Fruit fly (Drosophila melanogaster): ENCODE data around the gene CG3407.

CG3407 gene

dm6 chr2L:3827406-3828133, 14.4 kb upstream of the CG3407 start (continued):
- no peak for TF ChIP-seq Dek (tag; optimal IDR thresholded peaks at IDR 0.05)
- no peak for TF ChIP-seq MBD-R2 (GFP tag; IDR thresholded peaks at IDR 0.05)
- peak; percentile 46 for TF ChIP-seq Sox102F (GFP tag; optimal IDR thresholded peaks at IDR 0.05)
- TF ChIP-seq dmrt11E (tag; optimal IDR thresholded peaks at IDR 0.05), result peak; percentile 98
- TF ChIP-seq CG6791 (GFP tag; IDR thresholded peaks at IDR 0.05; ENCODE audit: partially characterized antibody), result no peak
- no peak for TF ChIP-seq oc (tag; optimal IDR thresholded peaks at IDR 0.05)
- no peak for TF ChIP-seq pita (GFP tag; optimal IDR thresholded peaks at IDR 0.05)
- no peak for TF ChIP-seq Dfd (GFP tag; optimal IDR thresholded peaks at IDR 0.05)
- TF ChIP-seq stc (GFP tag; IDR thresholded peaks at IDR 0.05), result no peak
- no peak for TF ChIP-seq CG10565 (GFP tag; optimal IDR thresholded peaks at IDR 0.05)
- no peak for TF ChIP-seq CG7786 (GFP tag; optimal IDR thresholded peaks at IDR 0.05)
- TF ChIP-seq kay (GFP tag; optimal IDR thresholded peaks at IDR 0.05), result no peak
- TF ChIP-seq pros (GFP tag; optimal IDR thresholded peaks at IDR 0.05), result peak; percentile 97
- TF ChIP-seq lilli (GFP tag; optimal IDR thresholded peaks at IDR 0.05), result peak; percentile 48
- TF ChIP-seq H2.0 (GFP tag; IDR thresholded peaks at IDR 0.05), result peak; percentile 49
- TF ChIP-seq wdn (GFP tag; IDR thresholded peaks at IDR 0.05), result no peak
- peak; percentile 72 for TF ChIP-seq CG6689 (GFP tag; IDR thresholded peaks at IDR 0.05)
- no peak for TF ChIP-seq CG14014 (GFP tag; IDR thresholded peaks at IDR 0.05)
- peak; percentile 30 for TF ChIP-seq TFAM (GFP tag; optimal IDR thresholded peaks at IDR 0.05)
- peak; percentile 63 for TF ChIP-seq CG30020 (tag; optimal IDR thresholded peaks at IDR 0.05)
- no peak for TF ChIP-seq CG15514 (GFP tag; optimal IDR thresholded peaks at IDR 0.05)
- no peak for TF ChIP-seq jigr1 (GFP tag; IDR thresholded peaks at IDR 0.05)
- TF ChIP-seq B-H2 (GFP tag; optimal IDR thresholded peaks at IDR 0.05), result no peak
- TF ChIP-seq prd (optimal IDR thresholded peaks at IDR 0.05), result no peak
- TF ChIP-seq prd (GFP tag; IDR thresholded peaks at IDR 0.05), result peak; percentile 88
- TF ChIP-seq Max (GFP tag; optimal IDR thresholded peaks at IDR 0.05), result peak; percentile 46
- TF ChIP-seq sug (tag; optimal IDR thresholded peaks at IDR 0.05), result no peak
- no peak for TF ChIP-seq z (GFP tag; IDR thresholded peaks at IDR 0.05)
- TF ChIP-seq CHES-1-like (GFP tag; optimal IDR thresholded peaks at IDR 0.05), result peak; percentile 46
- no peak for TF ChIP-seq MESR4 (GFP tag; optimal IDR thresholded peaks at IDR 0.05)
- no peak for TF ChIP-seq Bgb (GFP tag; IDR thresholded peaks at IDR 0.05; ENCODE audit: partially characterized antibody)
- peak; percentile 41 for TF ChIP-seq CG8089 (GFP tag; optimal IDR thresholded peaks at IDR 0.05)
- TF ChIP-seq Med (GFP tag), result peak; percentile 75
- TF ChIP-seq Sry-β (GFP tag; optimal IDR thresholded peaks at IDR 0.05), result peak; percentile 13
- TF ChIP-seq kah (GFP tag; optimal IDR thresholded peaks at IDR 0.05), result no peak
- no peak for TF ChIP-seq ttk (GFP tag; IDR thresholded peaks at IDR 0.05)
- no peak for TF ChIP-seq ase (GFP tag; IDR thresholded peaks at IDR 0.05)
- TF ChIP-seq CG14667 (GFP tag; IDR thresholded peaks at IDR 0.05), result peak; percentile 21; the same call in 1 of the 2 replicates
- TF ChIP-seq CG15011 (GFP tag; optimal IDR thresholded peaks at IDR 0.05), result peak; percentile 42
- TF ChIP-seq CkIIα-i1 (GFP tag; IDR thresholded peaks at IDR 0.05), result no peak
- TF ChIP-seq sna (GFP tag; IDR thresholded peaks at IDR 0.05; ENCODE audit: partially characterized antibody), result no peak
- peak; percentile 69 for TF ChIP-seq NC2β (GFP tag; optimal IDR thresholded peaks at IDR 0.05)
- peak; percentile 59 for TF ChIP-seq CG10654 (GFP tag; optimal IDR thresholded peaks at IDR 0.05)
- no peak for TF ChIP-seq pzg (GFP tag; optimal IDR thresholded peaks at IDR 0.05)
- TF ChIP-seq CG7556 (GFP tag; optimal IDR thresholded peaks at IDR 0.05), result peak; percentile 86
- no peak for TF ChIP-seq scrt (GFP tag; optimal IDR thresholded peaks at IDR 0.05)
- TF ChIP-seq CG15696 (tag; optimal IDR thresholded peaks at IDR 0.05), result peak; percentile 99
- TF ChIP-seq Ptx1 (GFP tag; IDR thresholded peaks at IDR 0.05), result peak; percentile 32; the same call in 1 of the 2 replicates
- peak in 1 of 2 experiments; percentile 35 for TF ChIP-seq Pdp1 (GFP tag; optimal IDR thresholded peaks at IDR 0.05)
- peak; percentile 96 for TF ChIP-seq CG14710 (tag; optimal IDR thresholded peaks at IDR 0.05)

All from whole organism, embryonic.